Fruit fly (Drosophila melanogaster) whole organism, embryonic: ENCODE results near the gene Prosbeta4R1.

Experiments used
- CG6854 ChIP-seq: fragments of 200-800 bp; sonication (Bioruptor generic); optimal IDR thresholded peaks from 3 replicates; lab custom pipeline; 2017; ENCODE audit warnings: missing biosample characterization, mild to moderate bottlenecking, missing genetic modification characterization
- CHES-1-like ChIP-seq: fragments of 200-800 bp; sonication (Bioruptor generic); optimal IDR thresholded peaks from 2 replicates; lab custom pipeline; 2016; ENCODE audit warnings: missing biosample characterization, missing genetic modification characterization
- Hand ChIP-seq: fragments of 200-800 bp; sonication (Bioruptor generic); optimal IDR thresholded peaks from 2 replicates; lab custom pipeline; 2017; ENCODE audit warnings: mild to moderate bottlenecking, missing biosample characterization, missing genetic modification reagents, missing genetic modification characterization
- dimm ChIP-seq: fragments of 200-800 bp; sonication (Bioruptor generic); IDR thresholded peaks from 2 replicates; pipeline ENCODE4 v1.3.6; 2022; ENCODE audit warnings: missing biosample characterization, missing genetic modification characterization
- dm ChIP-seq: fragments of 200-800 bp; sonication (Bioruptor generic); optimal IDR thresholded peaks from 3 replicates; lab custom pipeline; 2016; ENCODE audit warnings: missing biosample characterization, missing genetic modification characterization
- ken ChIP-seq: fragments of 200-800 bp; sonication (Bioruptor generic); IDR thresholded peaks from 3 replicates; pipeline ENCODE4 v1.3.6; 2022; ENCODE audit warnings: missing biosample characterization, missing genetic modification characterization
- psq ChIP-seq: fragments of 200-800 bp; sonication (Bioruptor generic); optimal IDR thresholded peaks from 2 replicates; lab custom pipeline; 2017; ENCODE audit warnings: missing biosample characterization, missing genetic modification characterization
- unpg ChIP-seq: fragments of 200-800 bp; sonication (Bioruptor generic); optimal IDR thresholded peaks from 3 replicates; lab custom pipeline; 2018; ENCODE audit warnings: missing biosample characterization, mild to moderate bottlenecking, missing genetic modification characterization, moderate library complexity

DNA sequence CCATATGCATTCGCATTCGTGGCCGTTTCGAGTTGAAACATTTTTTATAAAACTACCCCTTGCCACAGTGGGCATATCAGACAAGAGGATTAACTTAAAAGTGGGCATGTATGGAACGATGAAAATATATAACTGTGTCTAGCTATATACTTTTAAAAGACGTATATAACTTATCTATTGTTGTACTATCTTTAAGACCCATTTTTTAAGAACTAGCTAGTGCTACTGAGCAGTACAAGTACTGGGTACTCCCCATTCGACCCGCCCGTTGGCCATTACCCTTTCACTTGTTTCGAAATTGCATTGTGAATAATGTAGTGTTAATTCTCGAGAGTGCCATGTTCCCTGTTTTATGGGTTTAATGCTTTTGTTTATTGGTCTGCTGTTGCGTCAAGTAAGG is 46.1 kb upstream of the Prosbeta4R1 start:
- no peak for TF ChIP-seq CG6854
- no peak for TF ChIP-seq psq (GFP tag; lab: Kevin White, UChicago)
- no peak for TF ChIP-seq dm (GFP tag; lab: Kevin White, UChicago)
- no peak for TF ChIP-seq Hand (GFP tag; lab: Kevin White, UChicago)
- TF ChIP-seq CHES-1-like = no peak
- no peak for TF ChIP-seq unpg (GFP tag; lab: Kevin White, UChicago)
- TF ChIP-seq ken (GFP tag; lab: Robert Waterston, UW) = no peak
- TF ChIP-seq dimm (GFP tag; lab: Robert Waterston, UW) = no peak
